Worm (Caenorhabditis elegans) whole organism, young adult: Measurements from ENCODE around the gene C03B1.10.

Experiments used
- F52B5.7 ChIP-seq: sonication (generic microtip); optimal IDR thresholded peaks from 2 replicates; lab custom pipeline; 2016; ENCODE audit warnings: mild to moderate bottlenecking, missing genetic modification characterization, missing compliant biosample characterization
- F55B11.4 ChIP-seq: sonication (generic microtip); optimal IDR thresholded peaks from 2 replicates; lab custom pipeline; 2016; ENCODE audit warnings: missing compliant biosample characterization, missing genetic modification characterization, borderline replicate concordance; ENCODE audit not compliant: insufficient read depth
- T07F8.4 ChIP-seq: sonication (generic microtip); optimal IDR thresholded peaks from 2 replicates; lab custom pipeline; 2016; ENCODE audit warnings: mild to moderate bottlenecking, missing genetic modification characterization, moderate library complexity, missing compliant biosample characterization
- Y53F4B.3 ChIP-seq: fragments of 200-800 bp; sonication (Bioruptor generic); IDR thresholded peaks from 2 replicates; pipeline ENCODE4 v1.3.6; 2022; ENCODE audit warnings: missing genetic modification reagents, missing genetic modification characterization, missing compliant biosample characterization
- Y95B8A.8 ChIP-seq: fragments of 200-800 bp; sonication (Bioruptor generic); IDR thresholded peaks from 2 replicates; pipeline ENCODE4 v1.3.6; 2022; ENCODE audit warnings: missing genetic modification reagents, missing genetic modification characterization, missing compliant biosample characterization
- ama-1 ChIP-seq, 3 experiments: fragments of 150-350 bp in 1 of 3; sonication (generic microtip) in 2 of 3; optimal IDR thresholded peaks; 2 replicates each; lab custom pipeline; 2014 to 2018; ENCODE audit warnings: missing biosample characterization in 2 of 3, missing genetic modification characterization in 2 of 3, missing genetic modification reagents in 2 of 3
- atf-7 ChIP-seq: sonication (generic microtip); optimal IDR thresholded peaks from 2 replicates; lab custom pipeline; 2017; ENCODE audit warnings: mild to moderate bottlenecking, missing genetic modification characterization, missing compliant biosample characterization
- attf-5 ChIP-seq: fragments of 200-800 bp; sonication (Bioruptor generic); optimal IDR thresholded peaks from 2 replicates; lab custom pipeline; 2018; ENCODE audit warnings: mild to moderate bottlenecking, missing genetic modification characterization, missing compliant biosample characterization
- bed-2 ChIP-seq: fragments of 200-800 bp; sonication (Bioruptor generic); IDR thresholded peaks from 2 replicates; pipeline ENCODE4 v1.3.6; 2022; ENCODE audit warnings: missing genetic modification reagents, missing genetic modification characterization, missing compliant biosample characterization
- ceh-100 ChIP-seq: fragments of 200-800 bp; sonication (Bioruptor generic); IDR thresholded peaks from 2 replicates; pipeline ENCODE4 v1.3.6; 2022; ENCODE audit warnings: missing genetic modification reagents, missing genetic modification characterization, missing compliant biosample characterization
- ceh-40 ChIP-seq: fragments of 200-800 bp; sonication (Bioruptor generic); IDR thresholded peaks from 2 replicates; pipeline ENCODE4 v1.3.6; 2022; ENCODE audit warnings: missing genetic modification characterization, missing compliant biosample characterization
- ceh-91 ChIP-seq: fragments of 200-800 bp; sonication (Bioruptor generic); IDR thresholded peaks from 2 replicates; pipeline ENCODE4 v1.3.6; 2022; ENCODE audit warnings: missing genetic modification reagents, missing genetic modification characterization, missing compliant biosample characterization
- egl-44 ChIP-seq: fragments of 200-800 bp; sonication (Bioruptor generic); IDR thresholded peaks from 2 replicates; pipeline ENCODE4 v1.3.6; 2022; ENCODE audit warnings: missing genetic modification reagents, missing genetic modification characterization, missing compliant biosample characterization
- hrde-1 ChIP-seq: sonication (generic microtip); optimal IDR thresholded peaks from 2 replicates; lab custom pipeline; 2016; ENCODE audit warnings: missing genetic modification characterization, mild to moderate bottlenecking, missing compliant biosample characterization, moderate library complexity, missing genotype, missing genetic modification reagents, borderline replicate concordance
- lag-1 ChIP-seq: fragments of 200-800 bp; sonication (Bioruptor generic); IDR thresholded peaks from 2 replicates; pipeline ENCODE4 v1.3.6; 2022; ENCODE audit warnings: missing genetic modification reagents, missing genetic modification characterization, missing compliant biosample characterization
- let-526 ChIP-seq: fragments of 200-800 bp; sonication (Bioruptor generic); IDR thresholded peaks from 2 replicates; pipeline ENCODE4 v1.3.6; 2022; ENCODE audit warnings: missing genetic modification reagents, missing genetic modification characterization, missing compliant biosample characterization
- let-607 ChIP-seq, 2 experiments: fragments of 200-800 bp in 1 of 2; sonication (Bioruptor generic) in 1 of 2; sonication (generic microtip) in 1 of 2; optimal IDR thresholded peaks; 2 replicates each; lab custom pipeline; 2016 to 2018; ENCODE audit warnings: mild to moderate bottlenecking in 2 of 2, missing compliant biosample characterization in 2 of 2, missing genetic modification characterization in 2 of 2, moderate library complexity in 2 of 2, missing genotype in 1 of 2
- lin-35 ChIP-seq, 3 experiments: fragments of 150-350 bp in 2 of 3; sonication (generic microtip) in 1 of 3; optimal IDR thresholded peaks; 2 replicates each; lab custom pipeline; 2014 to 2018; ENCODE audit warnings: missing biosample characterization in 3 of 3, missing genetic modification characterization in 3 of 3, missing genetic modification reagents in 3 of 3
- lin-40 ChIP-seq: sonication (generic microtip); optimal IDR thresholded peaks from 2 replicates; lab custom pipeline; 2016; ENCODE audit warnings: missing genetic modification characterization, mild to moderate bottlenecking, missing compliant biosample characterization, missing genotype, missing genetic modification reagents
- lsl-1 ChIP-seq: fragments of 200-800 bp; sonication (Bioruptor generic); optimal IDR thresholded peaks from 2 replicates; lab custom pipeline; 2018; ENCODE audit warnings: mild to moderate bottlenecking, missing genetic modification characterization, moderate library complexity, missing compliant biosample characterization
- lsy-27 ChIP-seq: sonication (generic microtip); optimal IDR thresholded peaks from 2 replicates; lab custom pipeline; 2017; ENCODE audit warnings: missing genetic modification characterization, mild to moderate bottlenecking, missing compliant biosample characterization, antibody characterized with exemption, missing genotype, borderline replicate concordance; ENCODE audit not compliant: insufficient read depth
- madf-6 ChIP-seq: fragments of 200-800 bp; sonication (Bioruptor generic); IDR thresholded peaks from 2 replicates; pipeline ENCODE4 v1.3.6; 2022; ENCODE audit warnings: missing genetic modification reagents, missing genetic modification characterization, missing compliant biosample characterization
- madf-8 ChIP-seq: fragments of 200-800 bp; sonication (Bioruptor generic); conservative IDR thresholded peaks from 2 replicates; pipeline ENCODE4 v1.3.6; 2022; ENCODE audit warnings: missing genetic modification reagents, missing genetic modification characterization, missing compliant biosample characterization
- mcd-1 ChIP-seq: fragments of 200-800 bp; sonication (Bioruptor generic); IDR thresholded peaks from 2 replicates; pipeline ENCODE4 v1.3.6; 2022; ENCODE audit warnings: missing genetic modification reagents, missing genetic modification characterization, missing compliant biosample characterization
- mel-28 ChIP-seq: sonication (generic microtip); optimal IDR thresholded peaks from 2 replicates; lab custom pipeline; 2016; ENCODE audit warnings: borderline replicate concordance, mild to moderate bottlenecking, missing genetic modification characterization, missing compliant biosample characterization
- nfya-2 ChIP-seq: fragments of 200-800 bp; sonication (Bioruptor generic); IDR thresholded peaks from 2 replicates; pipeline ENCODE4 v1.3.6; 2022; ENCODE audit warnings: missing genetic modification reagents, missing genetic modification characterization, missing compliant biosample characterization
- nfyb-1 ChIP-seq: fragments of 200-800 bp; sonication (Bioruptor generic); IDR thresholded peaks from 2 replicates; pipeline ENCODE4 v1.3.6; 2022; ENCODE audit warnings: missing genetic modification reagents, missing genetic modification characterization, missing compliant biosample characterization
- nhr-27 ChIP-seq: fragments of 200-800 bp; sonication (Bioruptor generic); optimal IDR thresholded peaks from 2 replicates; lab custom pipeline; 2018; ENCODE audit warnings: mild to moderate bottlenecking, missing genetic modification characterization, moderate library complexity, missing compliant biosample characterization
- nhr-80 ChIP-seq: sonication (generic microtip); optimal IDR thresholded peaks from 2 replicates; lab custom pipeline; 2016; ENCODE audit warnings: missing genetic modification characterization, missing compliant biosample characterization
- nhr-90 ChIP-seq: sonication (generic microtip); optimal IDR thresholded peaks from 2 replicates; lab custom pipeline; 2016; ENCODE audit warnings: missing genotype, mild to moderate bottlenecking, missing genetic modification characterization, missing compliant biosample characterization
- pbrm-1 ChIP-seq: fragments of 200-800 bp; sonication (Bioruptor generic); IDR thresholded peaks from 2 replicates; pipeline ENCODE4 v1.3.6; 2022; ENCODE audit warnings: missing genetic modification reagents, missing genetic modification characterization, missing compliant biosample characterization
- pha-4 ChIP-seq: fragments of 150-350 bp; sonication (generic microtip); optimal IDR thresholded peaks from 2 replicates; lab custom pipeline; 2014; ENCODE audit warnings: missing biosample characterization, missing genetic modification reagents, missing genetic modification characterization
- snpc-1.1 ChIP-seq: sonication (generic microtip); optimal IDR thresholded peaks from 2 replicates; lab custom pipeline; 2017; ENCODE audit warnings: missing genetic modification characterization, mild to moderate bottlenecking, missing compliant biosample characterization, antibody characterized with exemption, moderate library complexity, missing genotype, missing genetic modification reagents; ENCODE audit not compliant: insufficient read depth
- snpc-1.3 ChIP-seq: sonication (generic microtip); optimal IDR thresholded peaks from 2 replicates; lab custom pipeline; 2017; ENCODE audit warnings: missing genetic modification characterization, mild to moderate bottlenecking, missing compliant biosample characterization, antibody characterized with exemption, moderate library complexity, missing genotype, missing genetic modification reagents; ENCODE audit not compliant: insufficient read depth
- snpc-3.4 ChIP-seq: sonication (generic microtip); optimal IDR thresholded peaks from 2 replicates; lab custom pipeline; 2017; ENCODE audit warnings: missing genetic modification characterization, mild to moderate bottlenecking, missing compliant biosample characterization, antibody characterized with exemption, moderate library complexity, missing genotype, missing genetic modification reagents
- sptf-2 ChIP-seq: fragments of 200-800 bp; sonication (Bioruptor generic); optimal IDR thresholded peaks from 2 replicates; lab custom pipeline; 2018; ENCODE audit warnings: mild to moderate bottlenecking, missing genetic modification characterization, missing compliant biosample characterization
- xnd-1 ChIP-seq: sonication (generic microtip); optimal IDR thresholded peaks from 2 replicates; lab custom pipeline; 2016; ENCODE audit warnings: missing genotype, missing genetic modification reagents, missing genetic modification characterization, missing compliant biosample characterization
- zim-3 ChIP-seq: sonication (generic microtip); optimal IDR thresholded peaks from 2 replicates; lab custom pipeline; 2017; ENCODE audit warnings: mild to moderate bottlenecking, missing genetic modification characterization, moderate library complexity, missing compliant biosample characterization
- ztf-18 ChIP-seq: sonication (generic microtip); optimal IDR thresholded peaks from 2 replicates; lab custom pipeline; 2016; ENCODE audit warnings: missing genotype, mild to moderate bottlenecking, missing genetic modification characterization, missing compliant biosample characterization
- ztf-22 ChIP-seq: fragments of 200-800 bp; sonication (Bioruptor generic); optimal IDR thresholded peaks from 2 replicates; lab custom pipeline; 2018; ENCODE audit warnings: mild to moderate bottlenecking, missing genetic modification characterization, moderate library complexity, missing compliant biosample characterization
- ztf-26 ChIP-seq: sonication (generic microtip); optimal IDR thresholded peaks from 2 replicates; lab custom pipeline; 2017; ENCODE audit warnings: missing genetic modification characterization, missing compliant biosample characterization
- ztf-3 ChIP-seq: fragments of 200-800 bp; sonication (Bioruptor generic); optimal IDR thresholded peaks from 2 replicates; lab custom pipeline; 2018; ENCODE audit warnings: mild to moderate bottlenecking, missing genetic modification characterization, missing compliant biosample characterization

C03B1.10 gene

DNA sequence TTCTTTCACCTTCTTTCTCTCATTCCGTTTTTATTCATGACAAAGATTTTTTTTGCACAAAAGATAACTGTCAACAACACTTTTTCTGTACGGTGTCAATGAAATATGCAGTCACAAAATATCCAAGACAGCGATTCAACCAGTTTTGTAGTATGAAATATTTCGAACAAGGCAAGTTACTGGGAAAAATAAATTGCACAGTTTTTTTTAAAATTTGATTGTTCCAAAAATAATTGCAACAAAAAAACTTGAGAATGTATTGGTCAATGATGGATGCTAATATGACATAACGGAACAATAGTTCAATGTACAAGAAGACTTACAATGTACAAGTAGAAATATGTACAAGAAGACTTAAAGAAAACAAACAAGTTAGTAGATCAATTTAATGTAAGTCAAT lies 11.9 kb downstream of the C03B1.10 start:
- TF ChIP-seq ceh-40 (GFP tag; lab: Robert Waterston, UW) (no peak), ceh-100 (no peak), egl-44 (no peak), zim-3 (tag; lab: Kevin White, UChicago) (no peak), let-526 (no peak), Y95B8A.8 (no peak), nhr-27 (tag; lab: Kevin White, UChicago) (no peak), let-607 (tag; optimal IDR thresholded peaks at IDR 0.05; lab: Kevin White, UChicago) (no peak), ztf-3 (no peak), lin-35 (GFP tag; optimal IDR thresholded peaks at IDR 0.05; lab: Kevin White, UChicago) (no peak), attf-5 (no peak)
- TF ChIP-seq, all 124 proteins: peak for 0

- TF ChIP-seq ztf-26, result no peak
- no peak for TF ChIP-seq snpc-1.1 (tag; lab: Kevin White, UChicago)
- no peak for TF ChIP-seq zim-3 (tag; lab: Kevin White, UChicago)
- TF ChIP-seq pbrm-1 (GFP tag; lab: Robert Waterston, UW), result no peak
- no peak for TF ChIP-seq mcd-1 (GFP tag; lab: Robert Waterston, UW)
- no peak for TF ChIP-seq ama-1 (optimal IDR thresholded peaks at IDR 0.05; lab: Kevin White, UChicago)
- TF ChIP-seq ama-1 (GFP tag; optimal IDR thresholded peaks at IDR 0.05; lab: Kevin White, UChicago), result no peak
- no peak for TF ChIP-seq nfya-2 (GFP tag; lab: Robert Waterston, UW)
- TF ChIP-seq mel-28, result no peak
- no peak for TF ChIP-seq nhr-80 (tag; lab: Kevin White, UChicago)
- TF ChIP-seq madf-8 (GFP tag; lab: Robert Waterston, UW), result no peak
- no peak for TF ChIP-seq F55B11.4
- TF ChIP-seq ceh-91, result no peak
- TF ChIP-seq lag-1, result no peak
- no peak for TF ChIP-seq xnd-1 (tag; lab: Kevin White, UChicago)
- no peak for TF ChIP-seq Y53F4B.3
- no peak for TF ChIP-seq bed-2 (GFP tag; lab: Robert Waterston, UW)
- no peak for TF ChIP-seq hrde-1
These were observed 16.2 kb downstream of the C03B1.10 start, which contains the start of gene C03B1.7 for ce11 chrX:6341513-6341912. Gene C03B1.7, plus strand, starts transcription at chrX:6341813.

- TF ChIP-seq F52B5.7 (tag; lab: Kevin White, UChicago) (no peak), snpc-1.3 (tag; lab: Kevin White, UChicago) (no peak), ztf-22 (GFP tag; lab: Kevin White, UChicago) (peak; percentile 38), atf-7 (tag; lab: Kevin White, UChicago) (peak; percentile 3), madf-8 (GFP tag; lab: Robert Waterston, UW) (no peak), lin-40 (no peak), lsl-1 (no peak), nhr-90 (peak; percentile 16), nhr-80 (tag; lab: Kevin White, UChicago) (peak; percentile 93), pha-4 (tag; lab: Kevin White, UChicago) (peak; percentile 2), snpc-3.4 (no peak), lsy-27 (no peak), let-607 (tag; optimal IDR thresholded peaks at IDR 0.05; lab: Kevin White, UChicago) (peak in 1 of 2 experiments; percentile 9), T07F8.4 (no peak), nfyb-1 (GFP tag; lab: Robert Waterston, UW) (peak; percentile 42; the same call in 1 of the 2 replicates), sptf-2 (GFP tag; lab: Kevin White, UChicago) (no peak), madf-6 (no peak), ama-1 (optimal IDR thresholded peaks at IDR 0.05; lab: Kevin White, UChicago) (no peak), ama-1 (GFP tag; optimal IDR thresholded peaks at IDR 0.05; lab: Kevin White, UChicago) (no peak), ztf-18 (tag; lab: Kevin White, UChicago) (no peak)
- TF ChIP-seq, all 124 proteins: peak for 7
These were observed 19.2 kb downstream of the C03B1.10 start for ce11 chrX:6338446-6338845.
